Fruit fly (Drosophila melanogaster) Kc167 (cell line): ENCODE measurements around the gene CG14615.

Experiments used
- Myc ChIP-seq: fragments of >200 bp; optimal IDR thresholded peaks from 2 replicates; lab custom pipeline; 2017; ENCODE audit warnings: missing external identifiers
- Sin3A ChIP-seq: fragments of >200 bp; optimal IDR thresholded peaks from 2 replicates; lab custom pipeline; 2018; ENCODE audit warnings: missing external identifiers
- h ChIP-seq: fragments of >200 bp; optimal IDR thresholded peaks from 3 replicates; lab custom pipeline; 2018; ENCODE audit warnings: missing external identifiers
- insv ChIP-seq: fragments of >200 bp; optimal IDR thresholded peaks from 3 replicates; lab custom pipeline; 2018; ENCODE audit warnings: missing external identifiers
- psq ChIP-seq: fragments of >200 bp; optimal IDR thresholded peaks from 2 replicates; lab custom pipeline; 2017; ENCODE audit warnings: missing external identifiers
- ttk ChIP-seq: sonication (Bioruptor generic); optimal IDR thresholded peaks from 2 replicates; lab custom pipeline; 2017; ENCODE audit warnings: missing external identifiers

- TF ChIP-seq h (lab: Kevin White, UChicago) (no peak), Myc (lab: Kevin White, UChicago) (no peak), Sin3A (lab: Kevin White, UChicago) (no peak), psq (lab: Kevin White, UChicago) (no peak), ttk (lab: Kevin White, UChicago) (no peak), insv (lab: Kevin White, UChicago) (no peak)
Measured at dm6 chrX:22443046-22443445, 6.2 kb downstream of the CG14615 start.
